Worm (Caenorhabditis elegans) whole organism, L2 larva: ENCODE data around the gene frpr-3.

Experiments
- aly-2 ChIP-seq: fragments of 150-350 bp; optimal IDR thresholded peaks from 2 replicates; lab custom pipeline; 2014; ENCODE audit warnings: missing biosample characterization, missing genetic modification characterization
- ceh-82 ChIP-seq: fragments of 150-350 bp; optimal IDR thresholded peaks from 2 replicates; lab custom pipeline; 2014; ENCODE audit warnings: missing biosample characterization, missing genetic modification characterization
- lin-39 ChIP-seq: fragments of 150-350 bp; optimal IDR thresholded peaks from 2 replicates; lab custom pipeline; 2014; ENCODE audit warnings: missing biosample characterization, missing genetic modification reagents, missing genetic modification characterization
- mbf-1 ChIP-seq: sonication (generic microtip); optimal IDR thresholded peaks from 2 replicates; lab custom pipeline; 2017; ENCODE audit warnings: missing biosample characterization, missing genetic modification characterization
- snpc-4 ChIP-seq: fragments of 150-350 bp; optimal IDR thresholded peaks from 2 replicates; lab custom pipeline; 2014; ENCODE audit warnings: missing biosample characterization, missing genetic modification characterization
- unc-39 ChIP-seq: fragments of 150-350 bp; optimal IDR thresholded peaks from 2 replicates; lab custom pipeline; 2014; ENCODE audit warnings: missing biosample characterization, missing genetic modification characterization

- no peak for TF ChIP-seq aly-2
- no peak for TF ChIP-seq lin-39 (tag; lab: Kevin White, UChicago)
- no peak for TF ChIP-seq snpc-4
- TF ChIP-seq ceh-82 (tag; lab: Kevin White, UChicago): no peak
- no peak for TF ChIP-seq unc-39
- no peak for TF ChIP-seq mbf-1
These were observed 25.2 kb upstream of the frpr-3 start for ce11 chrV:7745903-7746302.
